Worm (Caenorhabditis elegans): ENCODE measurements around the gene jkk-1.
A peak's percentile ranks its signal among the peaks of the same experiment; 100 is the strongest.

The jkk-1 gene

ce11 chrX:5373597-5373996 is 5.3 kb downstream of the jkk-1 start:
- TF ChIP-seq hlh-13 (GFP tag; optimal IDR thresholded peaks at IDR 0.05) (no peak), madf-2 (tag; optimal IDR thresholded peaks at IDR 0.05) (no peak), nhr-11 (tag; optimal IDR thresholded peaks at IDR 0.05) (no peak), F13H6.1 (tag; optimal IDR thresholded peaks at IDR 0.05) (no peak), npax-4 (tag; optimal IDR thresholded peaks at IDR 0.05) (no peak), Y22D7AL.16 (tag; optimal IDR thresholded peaks at IDR 0.05) (no peak)

DNA sequence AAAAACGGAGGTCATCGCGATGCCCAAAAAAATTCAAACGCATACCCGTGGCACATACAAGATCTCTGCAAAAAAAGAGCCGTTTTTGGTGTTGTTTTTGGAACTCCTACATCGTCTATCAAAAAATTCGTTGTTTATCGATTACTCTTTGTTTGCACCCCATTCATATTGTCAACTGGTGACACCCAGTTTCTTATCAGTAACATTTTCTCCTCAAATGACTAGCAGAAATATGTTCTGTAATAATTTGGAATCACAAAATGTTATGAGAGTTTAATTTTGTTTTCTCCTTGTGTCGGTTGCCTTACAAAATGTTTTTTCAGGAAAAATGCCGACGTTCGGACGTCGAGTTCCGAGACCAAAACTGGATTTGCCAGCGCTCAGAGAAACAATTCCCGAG is 6.5 kb downstream of the jkk-1 start, which contains the start of gene sek-4:
Gene sek-4, plus strand, starts transcription at position 318 of the 400 bp plus-strand sequence.
- TF ChIP-seq ceh-22 (tag; optimal IDR thresholded peaks at IDR 0.05) = no peak
- no peak for TF ChIP-seq fkh-10 (GFP tag; optimal IDR thresholded peaks at IDR 0.05)
- TF ChIP-seq elt-2 (tag; optimal IDR thresholded peaks at IDR 0.05) = peak; percentile 10

- TF ChIP-seq hlh-8 (tag; optimal IDR thresholded peaks at IDR 0.05) = no peak
- no peak for TF ChIP-seq unc-55 (GFP tag; optimal IDR thresholded peaks at IDR 0.05)
- no peak for TF ChIP-seq ahr-1 (tag; optimal IDR thresholded peaks at IDR 0.05)
- TF ChIP-seq pha-2 (tag; optimal IDR thresholded peaks at IDR 0.05) = no peak
- TF ChIP-seq lin-11 (tag; optimal IDR thresholded peaks at IDR 0.05) = no peak
- no peak for TF ChIP-seq T23F11.4 (GFP tag; optimal IDR thresholded peaks at IDR 0.05)
- TF ChIP-seq tbx-7 (tag; optimal IDR thresholded peaks at IDR 0.05) = no peak
- no peak for TF ChIP-seq ceh-2 (tag; optimal IDR thresholded peaks at IDR 0.05)
Observed at ce11 chrX:5377307-5377706, 9.0 kb downstream of the jkk-1 start, which contains the start of gene sek-5. TSS of gene sek-5 (plus strand) at chrX:5377607.

DNA sequence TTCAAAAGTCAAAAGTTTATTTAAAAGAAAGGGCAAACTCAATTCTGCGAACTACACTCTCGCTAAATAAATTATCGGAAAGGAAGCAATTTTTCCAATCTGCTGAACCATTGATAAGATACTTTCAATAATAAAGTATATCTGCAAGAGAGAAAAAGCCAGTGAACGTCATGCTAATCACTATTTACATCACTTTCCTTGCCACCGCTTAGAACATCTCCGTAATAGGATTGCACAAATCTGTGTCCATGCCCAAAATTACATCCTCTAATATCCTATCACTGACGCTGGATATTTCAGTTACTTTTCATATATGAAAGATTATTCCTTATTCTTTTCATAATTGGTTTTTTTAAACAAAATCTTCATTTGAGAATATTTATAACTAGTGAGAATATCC is 14.5 kb downstream of the jkk-1 start:
- TF ChIP-seq ceh-14 (tag; optimal IDR thresholded peaks at IDR 0.05) = no peak
- no peak for TF ChIP-seq hlh-30 (tag; optimal IDR thresholded peaks at IDR 0.05; ENCODE audit: insufficient read depth)
- TF ChIP-seq hlh-13 (GFP tag; optimal IDR thresholded peaks at IDR 0.05) = no peak
- no peak for TF ChIP-seq ceh-31 (tag; optimal IDR thresholded peaks at IDR 0.05)
- no peak for TF ChIP-seq T23F11.4 (GFP tag; optimal IDR thresholded peaks at IDR 0.05)
- no peak for TF ChIP-seq eyg-1 (tag; optimal IDR thresholded peaks at IDR 0.05)
- no peak for TF ChIP-seq dve-1 (tag; optimal IDR thresholded peaks at IDR 0.05)
- TF ChIP-seq pros-1 (tag; optimal IDR thresholded peaks at IDR 0.05) = no peak
- TF ChIP-seq ceh-30 (tag; optimal IDR thresholded peaks at IDR 0.05) = no peak
- TF ChIP-seq hlh-15 (tag; optimal IDR thresholded peaks at IDR 0.05) = no peak
- TF ChIP-seq ceh-24 (tag; optimal IDR thresholded peaks at IDR 0.05) = no peak
- no peak for TF ChIP-seq ama-1 (optimal IDR thresholded peaks at IDR 0.05)
- no peak for TF ChIP-seq pag-3 (tag; optimal IDR thresholded peaks at IDR 0.05; ENCODE audit: borderline replicate concordance)
- no peak for TF ChIP-seq ahr-1 (tag; optimal IDR thresholded peaks at IDR 0.05)
- no peak for TF ChIP-seq K09A11.1 (tag; optimal IDR thresholded peaks at IDR 0.05; ENCODE audit: insufficient read depth)
- TF ChIP-seq lim-6 (tag; optimal IDR thresholded peaks at IDR 0.05) = no peak

DNA sequence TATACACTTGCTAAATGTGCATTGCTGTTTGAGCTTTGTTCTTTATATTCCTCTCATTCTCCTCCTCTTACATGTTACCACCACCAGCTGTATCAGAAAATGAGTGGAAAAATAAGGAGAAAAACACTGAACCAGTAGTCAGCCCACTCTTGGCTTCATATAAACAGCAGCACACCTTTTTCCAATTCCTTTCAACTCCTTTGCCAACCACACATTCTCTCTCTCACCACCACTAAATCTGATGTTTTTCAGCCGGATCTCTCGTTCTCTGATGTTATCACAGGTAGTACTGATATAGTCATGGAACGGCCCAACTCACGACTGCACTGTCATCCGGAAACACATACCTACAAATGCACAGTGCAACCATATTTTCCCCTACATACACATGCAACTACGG is 18.3 kb downstream of the jkk-1 start, which contains the start of gene kcnl-3:
Gene kcnl-3, plus strand, starts transcription at position 301 of the 400 bp plus-strand sequence.
- TF ChIP-seq pha-4 (tag; optimal IDR thresholded peaks at IDR 0.05) (no peak), hlh-13 (GFP tag; optimal IDR thresholded peaks at IDR 0.05) (no peak), sdc-2 (tag; optimal IDR thresholded peaks at IDR 0.05) (no peak), madf-2 (tag; optimal IDR thresholded peaks at IDR 0.05) (no peak), pros-1 (tag; optimal IDR thresholded peaks at IDR 0.05) (no peak), syd-9 (tag; optimal IDR thresholded peaks at IDR 0.05) (no peak), pat-9 (tag; optimal IDR thresholded peaks at IDR 0.05) (no peak), gmeb-2 (tag; optimal IDR thresholded peaks at IDR 0.05) (no peak), unc-86 (tag; optimal IDR thresholded peaks at IDR 0.05) (no peak), ceh-30 (tag; optimal IDR thresholded peaks at IDR 0.05) (no peak), nfya-1 (tag; optimal IDR thresholded peaks at IDR 0.05) (no peak), ceh-31 (tag; optimal IDR thresholded peaks at IDR 0.05) (no peak), npax-4 (tag; optimal IDR thresholded peaks at IDR 0.05) (no peak), sox-2 (GFP tag; IDR thresholded peaks at IDR 0.05) (no peak), dve-1 (tag; optimal IDR thresholded peaks at IDR 0.05) (no peak)
